Fruit fly (Drosophila melanogaster): Measurements from ENCODE around the gene CG31415.

Gene CG31415

dm6 chr3R:9743217-9743616, at the start of gene CG31415:
Gene CG31415 (plus strand): TSS chr3R:9743517.
- TF ChIP-seq CG17801 (GFP tag; optimal IDR thresholded peaks at IDR 0.05; ENCODE audit: partially characterized antibody) = no peak

dm6 chr3R:9694999-9695398, 48.3 kb upstream of the CG31415 start:
- TF ChIP-seq CG17801 (GFP tag; optimal IDR thresholded peaks at IDR 0.05; ENCODE audit: partially characterized antibody) = no peak

- TF ChIP-seq CG17801 (GFP tag; optimal IDR thresholded peaks at IDR 0.05; ENCODE audit: partially characterized antibody) = no peak
Observed at dm6 chr3R:9700513-9700912, 42.8 kb upstream of the CG31415 start.

dm6 chr3R:9701148-9701703, 42.1 kb upstream of the CG31415 start:
- TF ChIP-seq CG17801 (GFP tag; optimal IDR thresholded peaks at IDR 0.05; ENCODE audit: partially characterized antibody) = no peak

- TF ChIP-seq CG17801 (GFP tag; optimal IDR thresholded peaks at IDR 0.05; ENCODE audit: partially characterized antibody) = no peak
Observed at dm6 chr3R:9701897-9702296, 41.4 kb upstream of the CG31415 start.

- TF ChIP-seq CG17801 (GFP tag; optimal IDR thresholded peaks at IDR 0.05; ENCODE audit: partially characterized antibody) = peak; percentile 72
Observed at dm6 chr3R:9702567-9702966, 40.8 kb upstream of the CG31415 start.

dm6 chr3R:9703273-9703672, 40.0 kb upstream of the CG31415 start:
- no peak for TF ChIP-seq CG17801 (GFP tag; optimal IDR thresholded peaks at IDR 0.05; ENCODE audit: partially characterized antibody)

dm6 chr3R:9704183-9705007, 38.9 kb upstream of the CG31415 start:
- no peak for TF ChIP-seq CG17801 (GFP tag; optimal IDR thresholded peaks at IDR 0.05; ENCODE audit: partially characterized antibody)

- TF ChIP-seq CG17801 (GFP tag; optimal IDR thresholded peaks at IDR 0.05; ENCODE audit: partially characterized antibody) = peak; percentile 55
Observed at dm6 chr3R:9705008-9705628, 38.2 kb upstream of the CG31415 start, which contains the start of gene Unc-115a. Gene Unc-115a (minus strand): TSS chr3R:9705417.

dm6 chr3R:9710228-9710627, 33.1 kb upstream of the CG31415 start:
- TF ChIP-seq CG17801 (GFP tag; optimal IDR thresholded peaks at IDR 0.05; ENCODE audit: partially characterized antibody) = no peak

- TF ChIP-seq CG17801 (GFP tag; optimal IDR thresholded peaks at IDR 0.05; ENCODE audit: partially characterized antibody) = no peak
Observed at dm6 chr3R:9710886-9711285, 32.4 kb upstream of the CG31415 start, which contains the start of the genes trbd and dmt. Gene trbd (minus strand): TSS chr3R:9711037. Gene dmt (plus strand): TSS chr3R:9711142.

dm6 chr3R:9725121-9725956, 18.0 kb upstream of the CG31415 start, which contains the start of gene hyd:
Gene hyd (minus strand): TSS chr3R:9725615.
- TF ChIP-seq CG17801 (GFP tag; optimal IDR thresholded peaks at IDR 0.05; ENCODE audit: partially characterized antibody) = no peak

dm6 chr3R:9730784-9731183, 12.5 kb upstream of the CG31415 start, which contains the start of gene FoxP:
Gene FoxP (minus strand): TSS chr3R:9730872.
- TF ChIP-seq CG17801 (GFP tag; optimal IDR thresholded peaks at IDR 0.05; ENCODE audit: partially characterized antibody) = no peak

dm6 chr3R:9733150-9733549, 10.2 kb upstream of the CG31415 start, which contains the start of gene alphaTub85E:
Gene alphaTub85E (minus strand): TSS chr3R:9733250.
- no peak for TF ChIP-seq CG17801 (GFP tag; optimal IDR thresholded peaks at IDR 0.05; ENCODE audit: partially characterized antibody)

dm6 chr3R:9735151-9735550, 8.2 kb upstream of the CG31415 start:
- TF ChIP-seq CG17801 (GFP tag; optimal IDR thresholded peaks at IDR 0.05; ENCODE audit: partially characterized antibody) = no peak
